Fruit fly (Drosophila melanogaster): ENCODE data around the gene Lasp.

The Lasp gene

dm6 chr3L:16748343-16748742 lies 36.9 kb upstream of the Lasp start (continued):
- peak; percentile 79 for TF ChIP-seq svp (GFP tag)
- TF ChIP-seq CG1621 (tag; optimal IDR thresholded peaks at IDR 0.05) = no peak
- TF ChIP-seq fkh (GFP tag; optimal IDR thresholded peaks at IDR 0.05) = no peak
- TF ChIP-seq cyc (GFP tag; optimal IDR thresholded peaks at IDR 0.05) = peak; percentile 28
- TF ChIP-seq Sox15 (GFP tag; optimal IDR thresholded peaks at IDR 0.05) = no peak
- TF ChIP-seq lz (GFP tag; optimal IDR thresholded peaks at IDR 0.05) = peak; percentile 40
- peak; percentile 33 to 35 for TF ChIP-seq ss (GFP tag; optimal IDR thresholded peaks at IDR 0.05)
- no peak for TF ChIP-seq Hr38 (GFP tag; optimal IDR thresholded peaks at IDR 0.05)
- TF ChIP-seq dac (GFP tag; optimal IDR thresholded peaks at IDR 0.05) = no peak
- no peak for TF ChIP-seq CG7368 (GFP tag; optimal IDR thresholded peaks at IDR 0.05)
- TF ChIP-seq achi (GFP tag; optimal IDR thresholded peaks at IDR 0.05) = peak; percentile 35
- TF ChIP-seq salr (GFP tag; optimal IDR thresholded peaks at IDR 0.05) = peak in 1 of 2 experiments; percentile 70
- TF ChIP-seq Ets21C (GFP tag; optimal IDR thresholded peaks at IDR 0.05) = no peak
- peak; percentile 74 for TF ChIP-seq CG15336 (GFP tag; IDR thresholded peaks at IDR 0.05)
- TF ChIP-seq Sox14 (GFP tag; optimal IDR thresholded peaks at IDR 0.05) = peak; percentile 53
- TF ChIP-seq CG34406 (GFP tag; optimal IDR thresholded peaks at IDR 0.05) = peak; percentile 38
- peak; percentile 45 for TF ChIP-seq topi (GFP tag; optimal IDR thresholded peaks at IDR 0.05)

dm6 chr3L:16746586-16747383 lies 35.3 kb upstream of the Lasp start:
- TF ChIP-seq spab (GFP tag; optimal IDR thresholded peaks at IDR 0.05) (peak; percentile 25), CG6276 (GFP tag; optimal IDR thresholded peaks at IDR 0.05) (peak; percentile 13), Met (GFP tag; optimal IDR thresholded peaks at IDR 0.05) (no peak), CG6808 (GFP tag; optimal IDR thresholded peaks at IDR 0.05) (peak; percentile 41), CG8632 (GFP tag; optimal IDR thresholded peaks at IDR 0.05) (no peak), CG3032 (tag; optimal IDR thresholded peaks at IDR 0.05) (peak; percentile 2), Eip78C (GFP tag) (peak; percentile 68), Lpt (GFP tag; optimal IDR thresholded peaks at IDR 0.05) (peak; percentile 16), CG31627 (GFP tag; optimal IDR thresholded peaks at IDR 0.05) (no peak), ss (GFP tag; optimal IDR thresholded peaks at IDR 0.05) (peak; percentile 17 to 31), Hr39 (GFP tag; optimal IDR thresholded peaks at IDR 0.05) (no peak), svp (GFP tag) (peak; percentile 37), CG32006 (GFP tag; optimal IDR thresholded peaks at IDR 0.05) (peak; percentile 19)

- TF ChIP-seq salr (GFP tag; optimal IDR thresholded peaks at IDR 0.05) = no peak
- no peak for TF ChIP-seq CG31627 (GFP tag; optimal IDR thresholded peaks at IDR 0.05)
- no peak for TF ChIP-seq achi (GFP tag; optimal IDR thresholded peaks at IDR 0.05)
- no peak for TF ChIP-seq Eip75B (GFP tag; optimal IDR thresholded peaks at IDR 0.05)
- no peak for TF ChIP-seq spab (GFP tag; optimal IDR thresholded peaks at IDR 0.05)
Observed at dm6 chr3L:16743906-16744704, 32.6 kb upstream of the Lasp start.

DNA sequence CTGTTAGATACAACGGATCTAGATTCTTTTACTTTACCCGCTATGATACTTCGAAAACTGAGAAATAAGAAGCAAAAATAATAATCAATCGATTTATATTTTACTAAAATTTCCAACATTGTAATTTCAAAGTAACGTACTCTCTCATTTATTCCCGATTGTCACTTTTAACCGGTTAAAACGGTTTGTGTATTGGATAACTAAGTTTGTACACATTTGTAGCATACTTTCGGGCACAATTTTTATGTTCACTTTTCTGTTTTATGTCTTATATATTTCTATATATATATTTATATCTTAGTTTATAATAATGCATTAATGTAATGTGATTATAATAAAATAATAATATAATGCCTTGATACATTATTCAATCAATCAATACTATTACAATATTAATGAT lies 30.2 kb upstream of the Lasp start:
- TF ChIP-seq CG11902 (GFP tag; optimal IDR thresholded peaks at IDR 0.05) = no peak
- no peak for TF ChIP-seq fd85E (GFP tag; optimal IDR thresholded peaks at IDR 0.05)
- no peak for TF ChIP-seq eg (GFP tag; IDR thresholded peaks at IDR 0.05)
- TF ChIP-seq fkh (GFP tag; optimal IDR thresholded peaks at IDR 0.05) = no peak
- peak; percentile 46 for TF ChIP-seq dsx (GFP tag; optimal IDR thresholded peaks at IDR 0.05; ENCODE audit: poor library complexity, severe bottlenecking)
- TF ChIP-seq Hr4 (GFP tag; optimal IDR thresholded peaks at IDR 0.05) = no peak
